Fruit fly (Drosophila melanogaster) Kc167 (cell line): ENCODE data around the gene NT1.

Experiments used
- Sin3A ChIP-seq: fragments of >200 bp; optimal IDR thresholded peaks from 2 replicates; lab custom pipeline; 2018; ENCODE audit warnings: missing external identifiers
- h ChIP-seq: fragments of >200 bp; optimal IDR thresholded peaks from 3 replicates; lab custom pipeline; 2018; ENCODE audit warnings: missing external identifiers
- insv ChIP-seq: fragments of >200 bp; optimal IDR thresholded peaks from 3 replicates; lab custom pipeline; 2018; ENCODE audit warnings: missing external identifiers
- psq ChIP-seq: fragments of >200 bp; optimal IDR thresholded peaks from 2 replicates; lab custom pipeline; 2017; ENCODE audit warnings: missing external identifiers
- ttk ChIP-seq: sonication (Bioruptor generic); optimal IDR thresholded peaks from 2 replicates; lab custom pipeline; 2017; ENCODE audit warnings: missing external identifiers

dm6 chr3L:4460307-4461088, 47.7 kb downstream of the NT1 start, which contains the start of gene CG15022:
- no peak for TF ChIP-seq insv (lab: Kevin White, UChicago)
- TF ChIP-seq psq (lab: Kevin White, UChicago) = no peak
- no peak for TF ChIP-seq Sin3A
- no peak for TF ChIP-seq ttk
- TF ChIP-seq h = no peak
